Fruit fly (Drosophila melanogaster) whole organism: ENCODE data around the gene MBD-R2.

Source experiments
- CG8478 ChIP-seq: fragments of >200 bp; optimal IDR thresholded peaks from 2 replicates; lab custom pipeline; 2018; ENCODE audit warnings: inconsistent platforms
- Dll ChIP-seq: fragments of >200 bp; optimal IDR thresholded peaks from 2 replicates; lab custom pipeline; 2017
- EcR ChIP-seq, 2 experiments: fragments of >200 bp; optimal IDR thresholded peaks; 2 replicates each; lab custom pipeline; 2017; ENCODE audit warnings: missing biosample characterization in 2 of 2, missing genetic modification characterization in 2 of 2, missing genetic modification reagents in 2 of 2
- pan ChIP-seq: fragments of >200 bp; optimal IDR thresholded peaks from 2 replicates; lab custom pipeline; 2017
- psq ChIP-seq: fragments of >200 bp; optimal IDR thresholded peaks from 2 replicates; lab custom pipeline; 2017
- usp ChIP-seq: fragments of >200 bp; optimal IDR thresholded peaks from 2 replicates; lab custom pipeline; 2017; ENCODE audit warnings: missing biosample characterization, missing genetic modification characterization, mixed read lengths

MBD-R2 gene

dm6 chr3R:12347659-12348058 lies 8.4 kb downstream of the MBD-R2 start:
- TF ChIP-seq usp (GFP tag; lab: Kevin White, UChicago) (no peak), Dll (no peak), pan (lab: Kevin White, UChicago) (no peak), EcR (GFP tag; optimal IDR thresholded peaks at IDR 0.05; lab: Kevin White, UChicago) (no peak), CG8478 (lab: Kevin White, UChicago) (no peak), psq (no peak)

- TF ChIP-seq psq (no peak), usp (GFP tag; lab: Kevin White, UChicago) (no peak), Dll (no peak), CG8478 (lab: Kevin White, UChicago) (no peak), EcR (GFP tag; optimal IDR thresholded peaks at IDR 0.05; lab: Kevin White, UChicago) (no peak), pan (lab: Kevin White, UChicago) (no peak)
Measured at dm6 chr3R:12345989-12346388, 10.1 kb downstream of the MBD-R2 start.

- TF ChIP-seq usp (GFP tag; lab: Kevin White, UChicago): no peak
- TF ChIP-seq psq: no peak
- TF ChIP-seq CG8478 (lab: Kevin White, UChicago): no peak
- no peak for TF ChIP-seq EcR (GFP tag; optimal IDR thresholded peaks at IDR 0.05; lab: Kevin White, UChicago)
- no peak for TF ChIP-seq pan (lab: Kevin White, UChicago)
- no peak for TF ChIP-seq Dll
Measured at dm6 chr3R:12344914-12345549, 11.0 kb downstream of the MBD-R2 start.

- no peak for TF ChIP-seq EcR (GFP tag; optimal IDR thresholded peaks at IDR 0.05; lab: Kevin White, UChicago)
- TF ChIP-seq CG8478 (lab: Kevin White, UChicago): no peak
- TF ChIP-seq psq: no peak
- no peak for TF ChIP-seq Dll
- TF ChIP-seq pan (lab: Kevin White, UChicago): no peak
- TF ChIP-seq usp (GFP tag; lab: Kevin White, UChicago): no peak
Measured at dm6 chr3R:12341374-12341773, 14.7 kb downstream of the MBD-R2 start, which contains the start of gene Sgsf. TSS of gene Sgsf (plus strand) at chr3R:12341674.

- no peak for TF ChIP-seq psq
- no peak for TF ChIP-seq CG8478 (lab: Kevin White, UChicago)
- TF ChIP-seq Dll: no peak
- TF ChIP-seq usp (GFP tag; lab: Kevin White, UChicago): no peak
- TF ChIP-seq pan (lab: Kevin White, UChicago): no peak
- TF ChIP-seq EcR (GFP tag; optimal IDR thresholded peaks at IDR 0.05; lab: Kevin White, UChicago): no peak
Measured at dm6 chr3R:12329827-12330226, 26.2 kb downstream of the MBD-R2 start.

DNA sequence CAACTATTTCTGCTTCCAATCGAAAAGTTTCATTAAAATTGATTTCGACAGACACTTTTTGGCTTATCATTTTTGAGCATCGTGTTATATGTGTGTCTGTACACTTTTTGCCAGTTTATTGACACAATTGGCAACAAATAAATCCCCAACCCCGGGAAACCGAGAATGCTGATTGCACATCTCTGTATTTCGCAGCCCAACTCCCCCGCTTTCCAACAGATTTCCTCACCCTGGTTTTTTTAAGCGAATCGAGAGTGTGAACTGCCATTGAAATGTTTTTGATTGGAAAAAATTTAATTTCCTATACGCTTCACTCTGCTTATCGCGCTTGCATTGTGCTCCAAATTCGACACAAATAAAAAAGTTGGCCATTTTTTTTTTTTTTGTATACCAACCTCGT lies 29.2 kb downstream of the MBD-R2 start:
- TF ChIP-seq EcR (GFP tag; optimal IDR thresholded peaks at IDR 0.05; lab: Kevin White, UChicago) (no peak), CG8478 (lab: Kevin White, UChicago) (no peak), usp (GFP tag; lab: Kevin White, UChicago) (no peak), Dll (no peak), psq (no peak), pan (lab: Kevin White, UChicago) (no peak)

dm6 chr3R:12323221-12323620 lies 32.8 kb downstream of the MBD-R2 start, which contains the start of gene CG10013:
TSS of gene CG10013 (plus strand) at chr3R:12323521.
- TF ChIP-seq pan (lab: Kevin White, UChicago): no peak
- no peak for TF ChIP-seq CG8478 (lab: Kevin White, UChicago)
- TF ChIP-seq Dll: no peak
- TF ChIP-seq psq: no peak
- TF ChIP-seq EcR (GFP tag; optimal IDR thresholded peaks at IDR 0.05; lab: Kevin White, UChicago): no peak
- TF ChIP-seq usp (GFP tag; lab: Kevin White, UChicago): no peak

DNA sequence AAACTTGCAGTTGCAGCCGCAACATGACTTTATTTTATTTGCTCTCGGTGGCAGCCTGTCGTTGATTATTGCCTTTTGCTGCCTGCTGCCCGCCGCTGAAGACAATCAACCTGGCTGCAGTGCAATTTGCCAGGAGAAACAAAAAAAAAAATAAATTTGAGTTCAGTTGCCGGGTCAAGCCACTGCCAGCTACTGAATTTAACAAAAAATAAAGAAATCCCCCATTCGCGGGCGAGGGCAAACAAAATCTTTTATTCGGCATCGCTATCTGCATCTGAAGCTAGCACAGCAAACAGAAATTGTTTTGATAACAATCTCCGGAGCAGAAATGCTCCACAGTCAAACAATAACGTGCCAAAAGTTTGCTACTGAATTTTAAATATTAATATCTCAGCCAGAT lies 38.7 kb downstream of the MBD-R2 start:
- no peak for TF ChIP-seq Dll
- TF ChIP-seq EcR (GFP tag; optimal IDR thresholded peaks at IDR 0.05; lab: Kevin White, UChicago): no peak
- TF ChIP-seq CG8478 (lab: Kevin White, UChicago): no peak
- TF ChIP-seq usp (GFP tag; lab: Kevin White, UChicago): no peak
- TF ChIP-seq pan (lab: Kevin White, UChicago): no peak
- TF ChIP-seq psq: no peak

DNA sequence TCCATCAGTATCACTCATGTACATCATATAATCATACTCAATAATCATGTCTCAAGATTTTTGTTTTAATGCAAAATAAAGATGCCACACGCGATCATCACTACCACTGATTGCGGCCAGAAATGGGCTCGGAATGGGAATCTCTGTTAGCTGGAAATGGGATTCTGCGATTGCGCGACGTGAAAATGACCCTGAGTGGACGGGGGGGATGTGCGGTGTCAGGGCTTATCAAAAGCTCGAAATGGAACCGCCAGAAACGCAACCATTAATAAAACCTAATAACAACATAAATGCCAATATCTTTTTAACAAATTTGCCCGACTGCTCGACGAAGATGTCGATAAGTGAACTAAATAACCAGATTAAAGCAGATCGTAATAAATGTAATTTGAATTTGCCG lies 39.6 kb downstream of the MBD-R2 start:
- TF ChIP-seq CG8478 (lab: Kevin White, UChicago) (no peak), psq (no peak), EcR (GFP tag; optimal IDR thresholded peaks at IDR 0.05; lab: Kevin White, UChicago) (no peak), pan (lab: Kevin White, UChicago) (no peak), Dll (no peak), usp (GFP tag; lab: Kevin White, UChicago) (no peak)

DNA sequence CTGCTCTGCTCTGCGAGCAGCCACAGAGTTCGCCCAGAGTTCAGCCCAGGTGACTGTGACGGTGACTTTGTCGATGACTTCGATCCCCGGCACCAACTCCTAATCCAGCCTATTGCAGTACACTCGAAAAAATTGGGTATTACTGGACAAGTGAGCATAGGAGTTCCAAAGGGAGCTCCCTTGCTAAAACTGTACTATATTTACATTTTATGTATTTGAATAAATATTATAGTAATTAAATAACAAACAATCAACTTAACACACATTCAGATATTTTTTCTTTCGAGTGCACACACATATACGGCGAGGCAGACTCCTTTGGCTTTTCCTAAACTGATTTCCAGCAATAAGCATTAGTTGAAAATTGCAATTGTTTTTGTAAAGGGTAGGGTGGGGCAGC lies 40.6 kb downstream of the MBD-R2 start:
- TF ChIP-seq psq (no peak), CG8478 (lab: Kevin White, UChicago) (no peak), Dll (no peak), usp (GFP tag; lab: Kevin White, UChicago) (no peak), pan (lab: Kevin White, UChicago) (no peak), EcR (GFP tag; optimal IDR thresholded peaks at IDR 0.05; lab: Kevin White, UChicago) (no peak)

- TF ChIP-seq EcR (GFP tag; optimal IDR thresholded peaks at IDR 0.05; lab: Kevin White, UChicago): no peak
- TF ChIP-seq pan (lab: Kevin White, UChicago): no peak
- no peak for TF ChIP-seq psq
- TF ChIP-seq CG8478 (lab: Kevin White, UChicago): no peak
- TF ChIP-seq Dll: no peak
- TF ChIP-seq usp (GFP tag; lab: Kevin White, UChicago): no peak
Measured at dm6 chr3R:12314236-12314635, 41.8 kb downstream of the MBD-R2 start.

- TF ChIP-seq CG8478 (lab: Kevin White, UChicago) (no peak), Dll (no peak), EcR (GFP tag; optimal IDR thresholded peaks at IDR 0.05; lab: Kevin White, UChicago) (no peak), psq (no peak), pan (lab: Kevin White, UChicago) (no peak), usp (GFP tag; lab: Kevin White, UChicago) (no peak)
Measured at dm6 chr3R:12311053-12311452, 45.0 kb downstream of the MBD-R2 start, which contains the start of gene CG4066. TSS of gene CG4066 (plus strand) at chr3R:12311353.
